Fruit fly (Drosophila melanogaster) Kc167 (cell line): ENCODE results near the gene CG31823.

Experiments used
- Myc ChIP-seq: fragments of >200 bp; optimal IDR thresholded peaks from 2 replicates; lab custom pipeline; 2017; ENCODE audit warnings: missing external identifiers
- Sin3A ChIP-seq: fragments of >200 bp; optimal IDR thresholded peaks from 2 replicates; lab custom pipeline; 2018; ENCODE audit warnings: missing external identifiers
- h ChIP-seq: fragments of >200 bp; optimal IDR thresholded peaks from 3 replicates; lab custom pipeline; 2018; ENCODE audit warnings: missing external identifiers
- psq ChIP-seq: fragments of >200 bp; optimal IDR thresholded peaks from 2 replicates; lab custom pipeline; 2017; ENCODE audit warnings: missing external identifiers

DNA sequence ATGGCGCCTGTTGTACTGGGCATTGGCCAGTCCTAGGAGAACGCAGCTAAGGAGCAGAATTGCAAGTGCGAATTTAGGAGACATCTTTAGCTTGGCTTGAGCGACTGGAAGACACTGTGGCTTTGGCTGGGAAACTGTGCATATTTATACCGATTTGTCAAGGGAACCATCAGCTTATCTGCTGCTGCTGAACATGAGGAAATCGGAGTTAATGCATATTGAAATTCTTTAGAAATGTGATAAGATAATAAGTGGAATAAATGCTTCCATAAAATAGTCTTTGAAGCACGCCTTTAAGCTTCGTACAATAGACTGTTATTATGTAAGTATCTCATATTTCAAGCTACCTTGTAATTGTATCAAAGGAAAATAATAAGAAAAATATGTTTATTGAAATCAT, 17.2 kb downstream of the CG31823 start, which contains the start of gene CG44475:
- TF ChIP-seq Myc (no peak), h (lab: Kevin White, UChicago) (no peak), psq (lab: Kevin White, UChicago) (no peak), Sin3A (lab: Kevin White, UChicago) (no peak)
